Worm (Caenorhabditis elegans): ENCODE measurements around the gene R10E11.6.
A peak's percentile ranks its signal among the peaks of the same experiment; 100 is the strongest.

- no peak for TF ChIP-seq elt-1 (tag; optimal IDR thresholded peaks at IDR 0.05)
- peak; percentile 63 for TF ChIP-seq lsy-12 (tag; optimal IDR thresholded peaks at IDR 0.05)
- TF ChIP-seq unc-39 (tag; optimal IDR thresholded peaks at IDR 0.05): no peak
- TF ChIP-seq lin-15B (tag; optimal IDR thresholded peaks at IDR 0.05): no peak
- TF ChIP-seq mdl-1 (tag; optimal IDR thresholded peaks at IDR 0.05): no peak
- TF ChIP-seq nfya-1 (tag; optimal IDR thresholded peaks at IDR 0.05; ENCODE audit: insufficient read depth): no peak
- TF ChIP-seq pha-4 (tag; optimal IDR thresholded peaks at IDR 0.05): no peak
- no peak for TF ChIP-seq ama-1 (optimal IDR thresholded peaks at IDR 0.05)
- TF ChIP-seq ztf-4 (tag; optimal IDR thresholded peaks at IDR 0.05): no peak
- peak; percentile 22 for TF ChIP-seq ceh-28 (tag; optimal IDR thresholded peaks at IDR 0.05)
- TF ChIP-seq elt-3 (tag; optimal IDR thresholded peaks at IDR 0.05): no peak
- peak; percentile 21 for TF ChIP-seq nhr-23 (tag; optimal IDR thresholded peaks at IDR 0.05)
- no peak for TF ChIP-seq ztf-11 (tag; optimal IDR thresholded peaks at IDR 0.05)
These were observed 356 bp downstream of the R10E11.6 start for ce11 chrIII:9783133-9783590.

Measured in whole organism, L3 larva.